Fruit fly (Drosophila melanogaster): ENCODE results near the gene aub.

The aub gene

DNA sequence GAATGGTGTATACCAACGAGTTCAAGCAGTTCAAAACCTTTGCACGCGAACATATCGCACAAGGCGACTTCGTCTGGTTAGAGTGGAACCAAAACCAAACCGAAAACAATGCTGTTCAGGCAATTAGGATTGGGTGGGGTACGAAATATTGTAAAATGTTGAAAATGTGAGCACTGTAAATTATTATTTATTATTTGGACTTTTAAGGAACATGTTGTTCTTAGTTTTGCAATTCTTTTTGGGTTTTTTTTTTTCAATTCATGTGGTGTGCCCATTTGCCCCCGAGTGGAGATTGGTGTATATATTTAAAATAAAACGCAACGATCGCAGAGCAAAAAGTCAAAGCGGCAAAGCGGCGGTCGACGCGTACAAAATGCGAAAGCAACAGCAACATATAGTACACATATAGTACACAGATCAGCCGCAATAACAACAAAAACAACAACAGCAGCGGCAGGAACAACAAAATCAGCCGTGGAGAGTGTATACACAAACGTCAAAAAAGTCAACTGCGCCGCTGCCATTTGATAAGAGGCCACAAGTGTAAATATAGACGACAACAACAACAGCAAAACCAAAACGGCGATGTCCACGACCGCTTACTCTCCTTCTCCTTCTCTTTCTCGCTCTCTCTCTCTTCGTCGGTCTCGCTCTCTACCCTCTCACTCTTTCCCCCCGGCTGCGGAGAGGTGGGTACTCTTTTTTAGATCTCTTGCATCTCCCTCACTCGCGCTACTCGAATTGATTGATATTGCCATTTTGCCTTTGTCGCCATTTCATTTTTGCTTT, 43.6 kb upstream of the aub start (continued):
- TF ChIP-seq CG14014 (GFP tag; IDR thresholded peaks at IDR 0.05) (peak; percentile 34; the same call in 1 of the 2 replicates), ind (GFP tag; optimal IDR thresholded peaks at IDR 0.05) (peak; percentile 25), CG8765 (GFP tag; IDR thresholded peaks at IDR 0.05) (no peak), wek (GFP tag; optimal IDR thresholded peaks at IDR 0.05) (peak; percentile 26), dati (GFP tag; IDR thresholded peaks at IDR 0.05) (no peak), Rx (GFP tag; IDR thresholded peaks at IDR 0.05) (no peak), bowl (GFP tag; IDR thresholded peaks at IDR 0.05) (no peak), Aef1 (GFP tag; IDR thresholded peaks at IDR 0.05) (peak; percentile 74), Hr39 (optimal IDR thresholded peaks at IDR 0.05) (no peak), CG2129 (GFP tag; IDR thresholded peaks at IDR 0.05; ENCODE audit: partially characterized antibody) (no peak), CG34422 (GFP tag; IDR thresholded peaks at IDR 0.05) (no peak), stwl (tag; optimal IDR thresholded peaks at IDR 0.05) (no peak), zfh2 (GFP tag; optimal IDR thresholded peaks at IDR 0.05) (peak; percentile 6), tup (GFP tag; optimal IDR thresholded peaks at IDR 0.05) (no peak), CG3726 (GFP tag; IDR thresholded peaks at IDR 0.05) (no peak), CG43689 (GFP tag; IDR thresholded peaks at IDR 0.05) (no peak), Pdp1 (GFP tag; optimal IDR thresholded peaks at IDR 0.05) (peak in 1 of 2 experiments; percentile 28), CG4282 (GFP tag; optimal IDR thresholded peaks at IDR 0.05) (no peak), ham (GFP tag; IDR thresholded peaks at IDR 0.05) (no peak), CG5953 (GFP tag; IDR thresholded peaks at IDR 0.05) (no peak), eve (GFP tag; optimal IDR thresholded peaks at IDR 0.05) (peak in 1 of 2 experiments; percentile 34), CG33213 (GFP tag; optimal IDR thresholded peaks at IDR 0.05) (no peak), Hmr (GFP tag; optimal IDR thresholded peaks at IDR 0.05) (peak; percentile 74), tgo (GFP tag; IDR thresholded peaks at IDR 0.05) (peak; percentile 45; the same call in 2 of the 3 replicates), klu (GFP tag; IDR thresholded peaks at IDR 0.05) (no peak), Ets65A (GFP tag) (peak; percentile 50), CG30431 (GFP tag; optimal IDR thresholded peaks at IDR 0.05) (no peak), Mrtf (GFP tag; IDR thresholded peaks at IDR 0.05) (no peak), CG18476 (GFP tag; optimal IDR thresholded peaks at IDR 0.05) (no peak), CG42726 (GFP tag; IDR thresholded peaks at IDR 0.05; ENCODE audit: partially characterized antibody) (no peak), CG10267 (tag; optimal IDR thresholded peaks at IDR 0.05) (no peak), CG32532 (GFP tag; IDR thresholded peaks at IDR 0.05) (peak; percentile 40; the same call in 1 of the 2 replicates), Chrac-16 (GFP tag; optimal IDR thresholded peaks at IDR 0.05) (peak; percentile 19), dm (GFP tag; optimal IDR thresholded peaks at IDR 0.05) (no peak), sim (GFP tag; IDR thresholded peaks at IDR 0.05) (0 out of 2 replicates have a peak, but pooled peaks have one; percentile 7), nerfin-2 (GFP tag; IDR thresholded peaks at IDR 0.05; ENCODE audit: partially characterized antibody) (no peak), CG16779 (GFP tag; IDR thresholded peaks at IDR 0.05) (no peak), CG4707 (GFP tag; optimal IDR thresholded peaks at IDR 0.05) (peak; percentile 32), CG3281 (GFP tag; optimal IDR thresholded peaks at IDR 0.05) (peak; percentile 30), ttk (GFP tag; IDR thresholded peaks at IDR 0.05) (no peak), pfk (GFP tag; optimal IDR thresholded peaks at IDR 0.05) (peak; percentile 36), CG3838 (GFP tag; optimal IDR thresholded peaks at IDR 0.05) (no peak), CG7357 (GFP tag; IDR thresholded peaks at IDR 0.05) (no peak), lmd (GFP tag; IDR thresholded peaks at IDR 0.05) (peak; percentile 59), dpn (GFP tag; optimal IDR thresholded peaks at IDR 0.05) (peak in 1 of 2 experiments; percentile 19), Elba2 (GFP tag; optimal IDR thresholded peaks at IDR 0.05) (no peak), CG9437 (GFP tag; optimal IDR thresholded peaks at IDR 0.05) (no peak), CG32772 (GFP tag; IDR thresholded peaks at IDR 0.05) (no peak), btn (GFP tag; optimal IDR thresholded peaks at IDR 0.05) (no peak), Sox100B (GFP tag; optimal IDR thresholded peaks at IDR 0.05) (peak; percentile 14), Meics (GFP tag; optimal IDR thresholded peaks at IDR 0.05) (peak; percentile 28)

All from whole organism, embryonic.